Fruit fly (Drosophila melanogaster): ENCODE measurements around the gene CG34323.
A peak's percentile ranks its signal among the peaks of the same experiment; 100 is the strongest.

DNA sequence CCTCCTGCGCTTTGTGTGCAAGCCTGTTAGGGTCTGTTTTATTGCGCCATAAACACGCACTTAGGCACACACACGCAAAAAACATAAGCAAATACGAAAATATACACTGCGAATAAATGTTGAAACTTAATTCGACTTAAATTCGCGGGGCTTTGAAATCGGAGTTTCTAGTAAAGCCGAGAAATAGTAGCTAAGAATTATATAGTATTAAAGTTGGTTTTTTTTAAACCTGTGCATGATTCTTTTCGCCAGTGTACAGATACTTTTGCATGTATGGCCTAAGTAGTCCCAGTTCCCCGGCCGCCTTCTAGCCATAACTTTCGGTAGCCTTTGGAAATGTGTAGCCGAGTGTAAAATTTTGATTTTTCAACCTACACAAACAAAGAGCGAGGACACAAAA, 14.2 kb downstream of the CG34323 start:
- TF ChIP-seq N (GFP tag; optimal IDR thresholded peaks at IDR 0.05) (no peak), CG9705 (GFP tag; optimal IDR thresholded peaks at IDR 0.05) (no peak), Hr83 (GFP tag; optimal IDR thresholded peaks at IDR 0.05; ENCODE audit: poor library complexity, severe bottlenecking) (no peak), usp (GFP tag; optimal IDR thresholded peaks at IDR 0.05) (no peak), Hr78 (GFP tag; optimal IDR thresholded peaks at IDR 0.05) (no peak), h (GFP tag; optimal IDR thresholded peaks at IDR 0.05) (peak; percentile 5), HLH106 (tag; optimal IDR thresholded peaks at IDR 0.05) (peak; percentile 2), pan (optimal IDR thresholded peaks at IDR 0.05) (no peak), Dfd (GFP tag; optimal IDR thresholded peaks at IDR 0.05) (no peak)

Measured in whole organism, wandering third instar larva.